Worm (Caenorhabditis elegans): ENCODE measurements around the gene D1086.9.

- TF ChIP-seq ztf-11 (tag; optimal IDR thresholded peaks at IDR 0.05) (no peak), fos-1 (tag; optimal IDR thresholded peaks at IDR 0.05) (no peak), aly-2 (tag; optimal IDR thresholded peaks at IDR 0.05) (no peak)
Measured at ce11 chrV:14074160-14074559, 29.9 kb upstream of the D1086.9 start, which contains the start of gene D1086.11.
